Fruit fly (Drosophila melanogaster) whole organism, embryonic: Measurements from ENCODE around the gene msn.
A peak's percentile ranks its signal among the peaks of the same experiment; 100 is the strongest.

Source experiments
- CG10462 ChIP-seq: fragments of 200-800 bp; sonication (Bioruptor generic); optimal IDR thresholded peaks from 2 replicates; lab custom pipeline; 2016; ENCODE audit warnings: missing biosample characterization, missing genetic modification characterization
- CG11085 ChIP-seq: fragments of 200-800 bp; sonication (Bioruptor generic); IDR thresholded peaks from 2 replicates; pipeline ENCODE4 v1.3.6; 2022; ENCODE audit warnings: missing biosample characterization, missing genetic modification characterization
- CG11398 ChIP-seq: fragments of 200-800 bp; sonication (Bioruptor generic); optimal IDR thresholded peaks from 2 replicates; lab custom pipeline; 2016; ENCODE audit warnings: missing biosample characterization, missing genetic modification characterization
- CG12769 ChIP-seq: fragments of 200-800 bp; sonication (Bioruptor generic); optimal IDR thresholded peaks from 2 replicates; lab custom pipeline; 2019; ENCODE audit warnings: missing biosample characterization, mild to moderate bottlenecking, missing genetic modification characterization, moderate library complexity
- CG1647 ChIP-seq: fragments of 200-800 bp; sonication (Bioruptor generic); optimal IDR thresholded peaks from 3 replicates; lab custom pipeline; 2016; ENCODE audit warnings: missing biosample characterization, missing genetic modification characterization
- CG17802 ChIP-seq: fragments of 200-800 bp; sonication (Bioruptor generic); optimal IDR thresholded peaks from 2 replicates; lab custom pipeline; 2018; ENCODE audit warnings: missing biosample characterization, mild to moderate bottlenecking, missing genetic modification characterization, moderate library complexity
- CG18262 ChIP-seq: fragments of 200-800 bp; optimal IDR thresholded peaks from 3 replicates; lab custom pipeline; 2019; ENCODE audit warnings: missing biosample characterization, mild to moderate bottlenecking, missing genetic modification characterization, moderate library complexity
- CG2120 ChIP-seq: fragments of 200-800 bp; sonication (Bioruptor generic); optimal IDR thresholded peaks from 3 replicates; lab custom pipeline; 2016; ENCODE audit warnings: missing biosample characterization, missing genetic modification characterization
- CG2875 ChIP-seq: fragments of 200-800 bp; sonication (Bioruptor generic); optimal IDR thresholded peaks from 2 replicates; lab custom pipeline; 2017; ENCODE audit warnings: missing biosample characterization, mild to moderate bottlenecking, missing genetic modification characterization, missing genetic modification reagents
- CG30020 ChIP-seq: fragments of 200-800 bp; optimal IDR thresholded peaks from 2 replicates; lab custom pipeline; 2019; ENCODE audit warnings: missing biosample characterization, mild to moderate bottlenecking, missing genetic modification characterization, moderate library complexity
- CG31388 ChIP-seq: fragments of 200-800 bp; sonication (Bioruptor generic); optimal IDR thresholded peaks from 2 replicates; lab custom pipeline; 2016; ENCODE audit warnings: missing biosample characterization, missing genetic modification characterization
- CG3163 ChIP-seq: fragments of 200-800 bp; sonication (Bioruptor generic); optimal IDR thresholded peaks from 3 replicates; lab custom pipeline; 2016; ENCODE audit warnings: missing biosample characterization, missing genetic modification characterization
- CG32772 ChIP-seq: fragments of 200-800 bp; sonication (Bioruptor generic); IDR thresholded peaks from 2 replicates; pipeline ENCODE4 v1.3.6; 2022; ENCODE audit warnings: missing biosample characterization, missing genetic modification characterization
- CG5953 ChIP-seq: fragments of 200-800 bp; sonication (Bioruptor generic); IDR thresholded peaks from 2 replicates; pipeline ENCODE4 v1.3.6; 2022; ENCODE audit warnings: missing biosample characterization, missing genetic modification characterization
- CG6813 ChIP-seq: fragments of 200-800 bp; sonication (Bioruptor generic); optimal IDR thresholded peaks from 2 replicates; lab custom pipeline; 2017; ENCODE audit warnings: missing biosample characterization, missing genetic modification characterization, mild to moderate bottlenecking, moderate library complexity, missing genetic modification reagents
- CG6854 ChIP-seq: fragments of 200-800 bp; sonication (Bioruptor generic); optimal IDR thresholded peaks from 3 replicates; lab custom pipeline; 2017; ENCODE audit warnings: missing biosample characterization, mild to moderate bottlenecking, missing genetic modification characterization
- CG7987 ChIP-seq: fragments of 200-800 bp; sonication (Bioruptor generic); optimal IDR thresholded peaks from 2 replicates; lab custom pipeline; 2018; ENCODE audit warnings: missing biosample characterization, mild to moderate bottlenecking, missing genetic modification characterization, moderate library complexity
- Hr3 ChIP-seq: fragments of 200-800 bp; sonication (Bioruptor generic); optimal IDR thresholded peaks from 3 replicates; lab custom pipeline; 2016; ENCODE audit warnings: missing biosample characterization, missing genetic modification characterization
- Hr51 ChIP-seq, 2 experiments: fragments of 200-800 bp; sonication (Bioruptor generic); optimal IDR thresholded peaks; 2 replicates in 1 of 2; 3 replicates in 1 of 2; lab custom pipeline; 2016 to 2018; ENCODE audit warnings: missing biosample characterization in 2 of 2, missing genetic modification characterization in 2 of 2, mild to moderate bottlenecking in 1 of 2, moderate library complexity in 1 of 2
- Lpt ChIP-seq: fragments of >200 bp; optimal IDR thresholded peaks from 2 replicates; lab custom pipeline; 2018; ENCODE audit warnings: missing biosample characterization, missing genetic modification characterization
- NC2β ChIP-seq: fragments of 200-800 bp; sonication (Bioruptor generic); optimal IDR thresholded peaks from 2 replicates; lab custom pipeline; 2016; ENCODE audit warnings: missing biosample characterization, missing genetic modification characterization
- Nf-YB ChIP-seq: fragments of 200-800 bp; sonication (Bioruptor generic); optimal IDR thresholded peaks from 3 replicates; lab custom pipeline; 2019; ENCODE audit warnings: missing biosample characterization, mild to moderate bottlenecking, missing genetic modification characterization, moderate library complexity
- Nf-YC ChIP-seq: fragments of 200-800 bp; optimal IDR thresholded peaks from 3 replicates; lab custom pipeline; 2019; ENCODE audit warnings: missing biosample characterization, mild to moderate bottlenecking, missing genetic modification characterization, moderate library complexity
- NfI ChIP-seq: fragments of 200-800 bp; sonication (Bioruptor generic); optimal IDR thresholded peaks from 3 replicates; lab custom pipeline; 2018; ENCODE audit warnings: missing biosample characterization, mild to moderate bottlenecking, missing genetic modification characterization, moderate library complexity
- Opbp ChIP-seq: fragments of 200-800 bp; sonication (Bioruptor generic); IDR thresholded peaks from 3 replicates; pipeline ENCODE4 v1.3.6; 2022; ENCODE audit warnings: missing biosample characterization, missing genetic modification characterization; ENCODE audit not compliant: partially characterized antibody
- Ptx1 ChIP-seq: fragments of 200-800 bp; sonication (Bioruptor generic); IDR thresholded peaks from 2 replicates; pipeline ENCODE4 v1.3.6; 2022; ENCODE audit warnings: missing biosample characterization, missing genetic modification characterization
- Sry-β ChIP-seq: fragments of 200-800 bp; sonication (Bioruptor generic); optimal IDR thresholded peaks from 2 replicates; lab custom pipeline; 2018; ENCODE audit warnings: missing biosample characterization, mild to moderate bottlenecking, missing genetic modification characterization, moderate library complexity
- Sry-δ ChIP-seq: fragments of 200-800 bp; sonication (Bioruptor generic); optimal IDR thresholded peaks from 2 replicates; lab custom pipeline; 2016; ENCODE audit warnings: missing biosample characterization, missing genetic modification characterization
- Ssrp ChIP-seq: fragments of 200-800 bp; sonication (Bioruptor generic); optimal IDR thresholded peaks from 2 replicates; lab custom pipeline; 2018; ENCODE audit warnings: missing biosample characterization, mild to moderate bottlenecking, missing genetic modification characterization, moderate library complexity
- Xbp1 ChIP-seq: fragments of 200-800 bp; sonication (Bioruptor generic); optimal IDR thresholded peaks from 3 replicates; lab custom pipeline; 2016; ENCODE audit warnings: missing biosample characterization, mild to moderate bottlenecking, missing genetic modification characterization
- abd-A ChIP-seq: fragments of 200-800 bp; sonication (Bioruptor generic); optimal IDR thresholded peaks from 3 replicates; lab custom pipeline; 2019; ENCODE audit warnings: missing biosample characterization, mild to moderate bottlenecking, missing genetic modification characterization, moderate library complexity
- aop ChIP-seq: fragments of 200-800 bp; sonication (Bioruptor generic); IDR thresholded peaks from 2 replicates; pipeline ENCODE4 v1.3.6; 2022; ENCODE audit warnings: missing biosample characterization, missing genetic modification characterization
- ara ChIP-seq: fragments of 200-800 bp; sonication (Bioruptor generic); IDR thresholded peaks from 2 replicates; pipeline ENCODE4 v1.3.6; 2022; ENCODE audit warnings: missing biosample characterization, missing genetic modification characterization
- bab2 ChIP-seq: fragments of 200-800 bp; sonication (Bioruptor generic); optimal IDR thresholded peaks from 2 replicates; lab custom pipeline; 2016; ENCODE audit warnings: missing biosample characterization, missing genetic modification characterization
- da ChIP-seq: fragments of 200-800 bp; sonication (Bioruptor generic); optimal IDR thresholded peaks from 2 replicates; lab custom pipeline; 2016; ENCODE audit warnings: missing biosample characterization, missing genetic modification characterization
- danr ChIP-seq: fragments of 200-800 bp; sonication (Bioruptor generic); IDR thresholded peaks from 2 replicates; pipeline ENCODE4 v1.3.6; 2022; ENCODE audit warnings: missing biosample characterization, missing genetic modification characterization
- dati ChIP-seq: fragments of 200-800 bp; sonication (Bioruptor generic); IDR thresholded peaks from 2 replicates; pipeline ENCODE4 v1.3.6; 2022; ENCODE audit warnings: missing biosample characterization, missing genetic modification characterization
- exex ChIP-seq: fragments of 200-800 bp; sonication (Bioruptor generic); optimal IDR thresholded peaks from 4 replicates; lab custom pipeline; 2018; ENCODE audit warnings: missing biosample characterization, mild to moderate bottlenecking, missing genetic modification characterization, moderate library complexity
- gcm2 ChIP-seq: fragments of 200-800 bp; sonication (Bioruptor generic); optimal IDR thresholded peaks from 2 replicates; lab custom pipeline; 2016; ENCODE audit warnings: missing biosample characterization, missing genetic modification characterization
- grau ChIP-seq: fragments of 200-800 bp; optimal IDR thresholded peaks from 3 replicates; lab custom pipeline; 2019; ENCODE audit warnings: missing biosample characterization, mild to moderate bottlenecking, missing genetic modification characterization, moderate library complexity
- gt ChIP-seq: fragments of 200-800 bp; sonication (Bioruptor generic); IDR thresholded peaks from 2 replicates; pipeline ENCODE4 v1.3.6; 2022; ENCODE audit warnings: missing biosample characterization, missing genetic modification characterization
- kah ChIP-seq: fragments of 200-800 bp; sonication (Bioruptor generic); optimal IDR thresholded peaks from 2 replicates; lab custom pipeline; 2018; ENCODE audit warnings: missing biosample characterization, mild to moderate bottlenecking, missing genetic modification characterization
- kni ChIP-seq: fragments of 200-800 bp; sonication (Bioruptor generic); optimal IDR thresholded peaks from 3 replicates; lab custom pipeline; 2017; ENCODE audit warnings: mild to moderate bottlenecking, missing biosample characterization, missing genetic modification reagents, missing genetic modification characterization
- lov ChIP-seq, 2 experiments: fragments of 200-800 bp in 1 of 2; fragments of >200 bp in 1 of 2; sonication (Bioruptor generic) in 1 of 2; IDR thresholded peaks in 1 of 2; optimal IDR thresholded peaks in 1 of 2; 2 replicates in 1 of 2; 3 replicates in 1 of 2; pipeline versions ENCODE4 v1.3.6 to Lab custom; 2017 to 2022; ENCODE audit warnings: missing biosample characterization in 1 of 2, missing genetic modification characterization in 1 of 2
- nau ChIP-seq: fragments of 200-800 bp; sonication (Bioruptor generic); optimal IDR thresholded peaks from 3 replicates; lab custom pipeline; 2017; ENCODE audit warnings: missing biosample characterization, mild to moderate bottlenecking, missing genetic modification characterization, missing genetic modification reagents
- rib ChIP-seq: fragments of 200-800 bp; sonication (Bioruptor generic); IDR thresholded peaks from 2 replicates; pipeline ENCODE4 v1.3.6; 2022; ENCODE audit warnings: missing biosample characterization, missing genetic modification characterization
- twi ChIP-seq: fragments of 200-800 bp; optimal IDR thresholded peaks from 2 replicates; lab custom pipeline; 2019; ENCODE audit warnings: missing biosample characterization, mild to moderate bottlenecking, missing genetic modification characterization, moderate library complexity
- unc-4 ChIP-seq: fragments of 200-800 bp; sonication (Bioruptor generic); IDR thresholded peaks from 2 replicates; pipeline ENCODE4 v1.3.6; 2022; ENCODE audit warnings: missing biosample characterization, missing genetic modification characterization; ENCODE audit not compliant: partially characterized antibody
- zen ChIP-seq: fragments of 200-800 bp; sonication (Bioruptor generic); optimal IDR thresholded peaks from 3 replicates; lab custom pipeline; 2018; ENCODE audit warnings: missing biosample characterization, mild to moderate bottlenecking, missing genetic modification characterization, moderate library complexity

msn gene

dm6 chr3L:2589167-2589910, 3.0 kb upstream of the msn start, which contains the start of gene dos (continued):
- no peak for TF ChIP-seq lov (optimal IDR thresholded peaks at IDR 0.05; lab: Kevin White, UChicago)
- no peak for TF ChIP-seq lov (GFP tag; IDR thresholded peaks at IDR 0.05; lab: Robert Waterston, UW)
- peak; percentile 75 for TF ChIP-seq CG30020 (tag; lab: Kevin White, UChicago)
- peak; percentile 70 for TF ChIP-seq CG2120
- TF ChIP-seq CG7987 (GFP tag; lab: Kevin White, UChicago) = peak; percentile 19
- no peak for TF ChIP-seq ara (GFP tag; lab: Robert Waterston, UW)
- peak; percentile 91 for TF ChIP-seq Sry-δ (GFP tag; lab: Kevin White, UChicago)
- no peak for TF ChIP-seq CG2875 (GFP tag; lab: Kevin White, UChicago)
- no peak for TF ChIP-seq CG12769 (tag; lab: Kevin White, UChicago)
- TF ChIP-seq twi (tag; lab: Kevin White, UChicago) = peak; percentile 26
- no peak for TF ChIP-seq CG6813
- peak; percentile 76; the same call in 2 of the 3 replicates for TF ChIP-seq Opbp
- TF ChIP-seq kni (GFP tag; lab: Kevin White, UChicago) = no peak
- no peak for TF ChIP-seq rib (GFP tag; lab: Robert Waterston, UW)
- peak; percentile 70 for TF ChIP-seq Nf-YC
- peak; percentile 42 for TF ChIP-seq abd-A
- 0 out of 2 replicates have a peak, but pooled peaks have one; percentile 25 for TF ChIP-seq CG32772
- TF ChIP-seq Ssrp = peak; percentile 15
- TF ChIP-seq Nf-YB (GFP tag; lab: Kevin White, UChicago) = peak; percentile 3
- no peak for TF ChIP-seq nau (GFP tag; lab: Kevin White, UChicago)
- no peak for TF ChIP-seq CG11398 (GFP tag; lab: Kevin White, UChicago)
- no peak for TF ChIP-seq CG3163 (GFP tag; lab: Kevin White, UChicago)
- peak; percentile 39 for TF ChIP-seq NfI (GFP tag; lab: Kevin White, UChicago)
- no peak for TF ChIP-seq danr (GFP tag; lab: Robert Waterston, UW)
- no peak for TF ChIP-seq CG31388 (GFP tag; lab: Kevin White, UChicago)
- peak; percentile 9 for TF ChIP-seq bab2 (GFP tag; lab: Kevin White, UChicago)
- TF ChIP-seq Xbp1 (GFP tag; lab: Kevin White, UChicago) = peak; percentile 58
- no peak for TF ChIP-seq CG11085
- TF ChIP-seq Lpt (GFP tag; lab: Kevin White, UChicago) = no peak
- no peak for TF ChIP-seq kah (GFP tag; lab: Kevin White, UChicago)
- no peak for TF ChIP-seq dati (GFP tag; lab: Robert Waterston, UW)
- peak; percentile 20 for TF ChIP-seq Hr3 (GFP tag; lab: Kevin White, UChicago)
- peak; percentile 54 for TF ChIP-seq NC2β (GFP tag; lab: Kevin White, UChicago)
- peak; percentile 86 for TF ChIP-seq unc-4 (GFP tag; lab: Robert Waterston, UW)
- peak; percentile 28 for TF ChIP-seq Sry-β (GFP tag; lab: Kevin White, UChicago)
- TF ChIP-seq CG10462 (GFP tag; lab: Kevin White, UChicago) = peak; percentile 28
- TF ChIP-seq CG18262 (tag; lab: Kevin White, UChicago) = peak; percentile 59
- TF ChIP-seq aop (GFP tag; lab: Robert Waterston, UW) = no peak
- TF ChIP-seq zen (tag; lab: Kevin White, UChicago) = peak; percentile 62
- TF ChIP-seq gcm2 = peak; percentile 28
- TF ChIP-seq gt (GFP tag; lab: Robert Waterston, UW) = no peak
- peak; percentile 52 for TF ChIP-seq grau (tag; lab: Kevin White, UChicago)
- TF ChIP-seq CG1647 (GFP tag; lab: Kevin White, UChicago) = no peak
- TF ChIP-seq Ptx1 = no peak
- TF ChIP-seq CG17802 (tag; lab: Kevin White, UChicago) = peak; percentile 27
- TF ChIP-seq da (GFP tag; lab: Kevin White, UChicago) = no peak
- peak; percentile 3 for TF ChIP-seq exex (tag; lab: Kevin White, UChicago)
- TF ChIP-seq CG5953 (GFP tag; lab: Robert Waterston, UW) = no peak
- peak; percentile 32 to 54 for TF ChIP-seq Hr51 (GFP tag; optimal IDR thresholded peaks at IDR 0.05; lab: Kevin White, UChicago)
- no peak for TF ChIP-seq CG6854 (GFP tag; lab: Kevin White, UChicago)
